Fruit fly (Drosophila melanogaster) whole organism, prepupa: Measurements from ENCODE around the gene CG42460.

Experiments used
- CG31627 ChIP-seq: fragments of 200-800 bp; sonication (Bioruptor generic); optimal IDR thresholded peaks from 3 replicates; lab custom pipeline; 2016; ENCODE audit warnings: missing biosample characterization, missing genetic modification characterization
- cyc ChIP-seq: fragments of 200-800 bp; sonication (Bioruptor generic); optimal IDR thresholded peaks from 3 replicates; lab custom pipeline; 2016; ENCODE audit warnings: missing biosample characterization, missing genetic modification characterization
- net ChIP-seq: fragments of 200-800 bp; sonication (Bioruptor generic); optimal IDR thresholded peaks from 3 replicates; lab custom pipeline; 2016; ENCODE audit warnings: missing biosample characterization, missing genetic modification characterization
- spab ChIP-seq: fragments of 200-800 bp; sonication (Bioruptor generic); optimal IDR thresholded peaks from 2 replicates; lab custom pipeline; 2017; ENCODE audit warnings: missing biosample characterization, mild to moderate bottlenecking, missing genetic modification characterization, missing genetic modification reagents

DNA sequence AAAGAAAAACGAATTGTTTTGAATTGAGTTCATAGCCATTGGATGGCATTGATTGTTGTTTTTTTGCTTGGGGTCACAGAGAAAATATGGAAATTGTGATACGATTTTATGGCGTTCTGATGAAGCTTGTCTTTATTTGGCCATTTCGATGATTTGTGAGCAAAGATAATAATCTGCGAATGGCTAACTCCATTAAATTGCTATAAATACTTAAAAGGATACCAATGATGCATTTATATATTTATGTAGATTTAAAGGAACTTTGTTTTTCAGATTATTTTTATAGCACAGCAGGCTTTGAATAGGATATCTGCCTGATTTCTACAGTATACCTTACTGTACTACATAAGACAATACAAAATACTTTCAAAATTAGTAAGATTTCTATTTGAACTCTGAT is 22.0 kb upstream of the CG42460 start, which contains the start of gene CG8840:
- TF ChIP-seq CG31627 (GFP tag; lab: Kevin White, UChicago) (no peak), cyc (GFP tag; lab: Kevin White, UChicago) (no peak), spab (GFP tag; lab: Kevin White, UChicago) (no peak), net (GFP tag; lab: Kevin White, UChicago) (no peak)
